Fruit fly (Drosophila melanogaster): Measurements from ENCODE around the gene bard.
A peak's percentile ranks its signal among the peaks of the same experiment; 100 is the strongest.

bard gene

DNA sequence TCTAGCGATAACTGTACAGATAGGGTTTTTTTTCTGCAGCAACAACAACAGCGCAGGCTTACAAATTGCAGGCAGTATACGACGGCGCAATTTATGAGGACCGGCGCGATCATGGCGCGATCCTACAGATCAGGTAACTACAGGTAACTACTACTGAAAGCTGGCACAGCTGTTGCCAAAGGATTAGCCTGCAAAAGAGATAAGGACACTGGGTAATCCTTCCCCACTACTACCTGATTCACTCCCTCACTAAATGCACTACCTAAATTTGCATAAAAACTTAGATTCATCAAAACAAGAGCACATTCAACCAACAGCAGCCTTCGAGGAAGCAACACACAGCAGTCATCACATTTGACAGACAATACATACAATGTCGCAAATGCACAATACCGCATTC is at the start of gene bard:
TSS of gene bard (plus strand) at position 301 of the 400 bp plus-strand sequence.
- TF ChIP-seq dmrt93B (GFP tag; optimal IDR thresholded peaks at IDR 0.05), result no peak
- TF ChIP-seq fru (GFP tag; optimal IDR thresholded peaks at IDR 0.05), result no peak
- TF ChIP-seq pan (optimal IDR thresholded peaks at IDR 0.05), result no peak
- TF ChIP-seq jim (GFP tag; optimal IDR thresholded peaks at IDR 0.05), result no peak
- no peak for TF ChIP-seq lola (GFP tag; optimal IDR thresholded peaks at IDR 0.05)
- TF ChIP-seq sage (GFP tag; optimal IDR thresholded peaks at IDR 0.05), result no peak
- no peak for TF ChIP-seq Dif (GFP tag; optimal IDR thresholded peaks at IDR 0.05; ENCODE audit: partially characterized antibody)
- no peak for TF ChIP-seq foxo (GFP tag; optimal IDR thresholded peaks at IDR 0.05)
- TF ChIP-seq Rel (GFP tag; optimal IDR thresholded peaks at IDR 0.05), result no peak
- TF ChIP-seq Rel (tag; optimal IDR thresholded peaks at IDR 0.05), result no peak
- no peak for TF ChIP-seq CG9705 (GFP tag; optimal IDR thresholded peaks at IDR 0.05)
- no peak for TF ChIP-seq Mio (GFP tag; optimal IDR thresholded peaks at IDR 0.05)

DNA sequence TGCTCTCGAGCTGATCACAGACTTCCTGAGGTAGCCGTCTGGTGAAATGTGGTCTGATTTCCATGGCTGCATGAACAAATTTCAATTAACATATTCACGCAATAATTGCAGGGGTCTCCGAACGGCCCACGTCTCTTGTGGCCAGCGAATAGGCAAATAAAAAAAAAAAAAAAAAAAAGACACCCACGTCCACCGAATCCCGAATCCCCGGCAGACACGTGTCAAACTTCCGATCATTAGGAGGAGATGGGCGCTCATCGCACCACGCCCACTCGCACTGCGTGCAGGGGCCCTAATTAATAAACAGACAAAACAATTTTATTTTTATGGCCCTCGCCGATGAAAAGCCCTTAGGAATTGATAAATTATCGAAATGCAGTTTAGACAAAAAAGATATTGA is 37.3 kb upstream of the bard start:
- TF ChIP-seq Sp1 (GFP tag; optimal IDR thresholded peaks at IDR 0.05) (no peak), jim (GFP tag; optimal IDR thresholded peaks at IDR 0.05) (no peak), psq (GFP tag; optimal IDR thresholded peaks at IDR 0.05) (no peak), woc (GFP tag; optimal IDR thresholded peaks at IDR 0.05) (no peak), Hr78 (GFP tag; optimal IDR thresholded peaks at IDR 0.05) (no peak), CG32264 (GFP tag; optimal IDR thresholded peaks at IDR 0.05) (no peak), brk (GFP tag; optimal IDR thresholded peaks at IDR 0.05) (no peak), CG9705 (GFP tag; optimal IDR thresholded peaks at IDR 0.05) (no peak), dmrt93B (GFP tag; optimal IDR thresholded peaks at IDR 0.05) (no peak), Mio (GFP tag; optimal IDR thresholded peaks at IDR 0.05) (no peak), usp (GFP tag; optimal IDR thresholded peaks at IDR 0.05) (no peak), sv (GFP tag; optimal IDR thresholded peaks at IDR 0.05) (no peak), Hr83 (GFP tag; optimal IDR thresholded peaks at IDR 0.05; ENCODE audit: poor library complexity, severe bottlenecking) (no peak), lola (GFP tag; optimal IDR thresholded peaks at IDR 0.05) (no peak), pan (optimal IDR thresholded peaks at IDR 0.05) (no peak), HLH106 (tag; optimal IDR thresholded peaks at IDR 0.05) (no peak), tai (GFP tag; optimal IDR thresholded peaks at IDR 0.05) (no peak), Hnf4 (GFP tag; optimal IDR thresholded peaks at IDR 0.05) (no peak), dl (GFP tag; optimal IDR thresholded peaks at IDR 0.05; ENCODE audit: insufficient read depth in 1 of 2, partially characterized antibody in 2 of 2) (no peak), ey (GFP tag; optimal IDR thresholded peaks at IDR 0.05) (no peak)

DNA sequence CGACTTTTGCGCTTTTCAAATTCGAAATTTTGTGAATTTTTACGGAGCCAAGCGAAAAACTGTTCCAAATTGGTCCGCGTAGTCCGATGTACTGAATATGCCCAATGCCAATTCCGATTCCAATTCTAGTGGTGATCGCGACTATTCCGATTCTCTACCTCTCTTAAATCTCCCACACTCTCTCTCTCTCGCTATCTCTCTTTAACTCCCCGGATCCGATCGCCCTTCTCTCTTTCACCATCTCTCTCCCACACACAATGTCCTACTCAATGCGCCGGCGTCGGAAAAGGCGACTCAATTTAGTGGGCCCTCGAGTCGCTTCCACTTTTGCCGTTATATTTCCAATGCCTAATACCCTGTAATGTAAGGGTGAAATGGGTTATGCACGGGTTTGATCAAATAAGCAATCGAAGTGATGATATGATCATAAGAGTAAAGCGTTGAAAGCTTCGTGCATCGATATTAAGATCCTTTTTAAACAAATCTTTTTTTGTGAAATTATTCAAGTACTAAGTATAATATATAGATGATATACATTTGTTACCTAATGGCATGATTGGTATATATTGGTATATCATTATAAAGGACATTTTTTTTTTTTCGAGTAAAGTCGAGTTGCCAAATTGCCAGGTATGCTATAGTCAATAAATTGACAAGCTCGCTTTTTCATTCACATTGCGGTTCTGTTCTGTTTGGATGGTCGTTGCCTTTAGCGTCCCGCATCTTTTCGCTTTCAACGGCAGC is 31.4 kb upstream of the bard start:
- peak in 1 of 2 experiments; percentile 30 for TF ChIP-seq foxo (GFP tag; optimal IDR thresholded peaks at IDR 0.05)
- peak; percentile 7 for TF ChIP-seq dmrt93B (GFP tag; optimal IDR thresholded peaks at IDR 0.05)
- peak; percentile 67 for TF ChIP-seq sv (GFP tag; optimal IDR thresholded peaks at IDR 0.05)
- peak; percentile 24 for TF ChIP-seq h (GFP tag; optimal IDR thresholded peaks at IDR 0.05)
- TF ChIP-seq dl (GFP tag; optimal IDR thresholded peaks at IDR 0.05; ENCODE audit: insufficient read depth in 1 of 2, partially characterized antibody in 2 of 2), result no peak
- peak; percentile 28 for TF ChIP-seq fru (GFP tag; optimal IDR thresholded peaks at IDR 0.05)
- no peak for TF ChIP-seq N (GFP tag; optimal IDR thresholded peaks at IDR 0.05)
- no peak for TF ChIP-seq pan (optimal IDR thresholded peaks at IDR 0.05)
- no peak for TF ChIP-seq Hnf4 (GFP tag; optimal IDR thresholded peaks at IDR 0.05)
- no peak for TF ChIP-seq tai (GFP tag; optimal IDR thresholded peaks at IDR 0.05)
- peak; percentile 9 for TF ChIP-seq psq (GFP tag; optimal IDR thresholded peaks at IDR 0.05)

DNA sequence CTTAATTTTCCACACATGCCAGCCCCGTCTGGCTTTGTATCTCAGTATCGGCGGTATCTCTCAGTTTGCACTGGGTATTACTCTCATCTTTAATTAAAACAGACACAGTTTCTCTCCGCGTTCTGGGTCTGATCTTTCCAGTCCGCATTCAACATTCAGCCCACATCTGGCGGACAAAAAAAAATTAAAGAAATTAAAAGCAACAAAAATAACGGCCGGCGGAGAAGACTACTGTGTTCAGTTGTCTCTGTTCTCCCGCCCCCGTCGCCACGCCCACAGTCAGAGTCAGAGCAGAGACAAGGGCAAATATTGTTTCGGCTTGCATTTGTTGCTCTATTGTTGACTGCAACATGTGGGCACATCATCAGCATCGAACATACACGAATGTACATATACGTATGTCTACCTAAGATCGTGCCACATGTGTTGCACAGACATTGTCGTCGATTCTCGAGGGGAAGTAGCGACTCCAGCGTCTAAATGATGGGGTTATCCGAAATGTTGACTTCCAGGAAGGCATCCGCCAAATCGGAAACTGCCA is 30.8 kb upstream of the bard start:
- TF ChIP-seq ey (GFP tag; optimal IDR thresholded peaks at IDR 0.05) (no peak), sv (GFP tag; optimal IDR thresholded peaks at IDR 0.05) (no peak), HLH106 (tag; optimal IDR thresholded peaks at IDR 0.05) (no peak), brk (GFP tag; optimal IDR thresholded peaks at IDR 0.05) (no peak), rgr (GFP tag; optimal IDR thresholded peaks at IDR 0.05) (no peak), foxo (GFP tag; optimal IDR thresholded peaks at IDR 0.05) (no peak), CrebA (GFP tag; optimal IDR thresholded peaks at IDR 0.05; ENCODE audit: borderline replicate concordance) (no peak), GATAd (GFP tag; optimal IDR thresholded peaks at IDR 0.05) (no peak), N (GFP tag; optimal IDR thresholded peaks at IDR 0.05) (no peak), Jra (GFP tag; optimal IDR thresholded peaks at IDR 0.05) (no peak), br (GFP tag; optimal IDR thresholded peaks at IDR 0.05) (no peak), dmrt93B (GFP tag; optimal IDR thresholded peaks at IDR 0.05) (no peak), tai (GFP tag; optimal IDR thresholded peaks at IDR 0.05) (no peak), fru (GFP tag; optimal IDR thresholded peaks at IDR 0.05) (no peak), CG32264 (GFP tag; optimal IDR thresholded peaks at IDR 0.05) (no peak), dl (GFP tag; optimal IDR thresholded peaks at IDR 0.05; ENCODE audit: insufficient read depth in 1 of 2, partially characterized antibody in 2 of 2) (no peak), Abd-B (GFP tag; optimal IDR thresholded peaks at IDR 0.05) (no peak), woc (GFP tag; optimal IDR thresholded peaks at IDR 0.05) (no peak), h (GFP tag; optimal IDR thresholded peaks at IDR 0.05) (no peak), Myc (optimal IDR thresholded peaks at IDR 0.05) (no peak)

All from whole organism, wandering third instar larva.